Worm (Caenorhabditis elegans) whole organism, mixed stage, embryonic: ENCODE measurements around the gene B0228.6.

Experiments
- M03D4.4 ChIP-seq: sonication (generic microtip); optimal IDR thresholded peaks from 2 replicates; lab custom pipeline; 2017; ENCODE audit warnings: mild to moderate bottlenecking, missing genetic modification characterization, missing compliant biosample characterization
- bed-3 ChIP-seq: fragments of 200-800 bp; sonication (Bioruptor generic); optimal IDR thresholded peaks from 3 replicates; lab custom pipeline; 2018; ENCODE audit warnings: mild to moderate bottlenecking, missing genetic modification characterization, moderate library complexity, missing compliant biosample characterization
- blmp-1 ChIP-seq: fragments of 150-350 bp; optimal IDR thresholded peaks from 2 replicates; lab custom pipeline; 2014; ENCODE audit warnings: missing biosample characterization, missing genetic modification characterization
- ceh-39 ChIP-seq: fragments of 150-350 bp; optimal IDR thresholded peaks from 2 replicates; lab custom pipeline; 2014; ENCODE audit warnings: missing biosample characterization, missing genetic modification characterization
- ceh-43 ChIP-seq: fragments of 200-800 bp; sonication (Bioruptor generic); optimal IDR thresholded peaks from 2 replicates; lab custom pipeline; 2018; ENCODE audit warnings: mild to moderate bottlenecking, missing genetic modification characterization, moderate library complexity, missing compliant biosample characterization
- ceh-83 ChIP-seq: fragments of 200-800 bp; sonication (Bioruptor generic); optimal IDR thresholded peaks from 2 replicates; lab custom pipeline; 2018; ENCODE audit warnings: mild to moderate bottlenecking, missing genetic modification characterization, missing compliant biosample characterization
- ces-1 ChIP-seq: fragments of 150-350 bp; optimal IDR thresholded peaks from 2 replicates; lab custom pipeline; 2014; ENCODE audit warnings: missing biosample characterization, missing genetic modification reagents, missing genetic modification characterization
- cnd-1 ChIP-seq: fragments of 200-800 bp; sonication (Bioruptor generic); optimal IDR thresholded peaks from 2 replicates; lab custom pipeline; 2018; ENCODE audit warnings: mild to moderate bottlenecking, missing genetic modification characterization, missing compliant biosample characterization
- drap-1 ChIP-seq: fragments of 200-800 bp; sonication (Bioruptor generic); optimal IDR thresholded peaks from 3 replicates; lab custom pipeline; 2018; ENCODE audit warnings: mild to moderate bottlenecking, missing genetic modification characterization, missing compliant biosample characterization
- elt-1 ChIP-seq: sonication (generic microtip); optimal IDR thresholded peaks from 2 replicates; lab custom pipeline; 2017; ENCODE audit warnings: missing genetic modification characterization, mild to moderate bottlenecking, missing compliant biosample characterization, antibody characterized with exemption, moderate library complexity, borderline replicate concordance; ENCODE audit not compliant: insufficient read depth
- elt-3 ChIP-seq: fragments of 150-350 bp; optimal IDR thresholded peaks from 2 replicates; lab custom pipeline; 2014; ENCODE audit warnings: missing biosample characterization, missing genetic modification characterization
- flh-1 ChIP-seq: fragments of 200-800 bp; sonication (Bioruptor generic); optimal IDR thresholded peaks from 2 replicates; lab custom pipeline; 2018; ENCODE audit warnings: mild to moderate bottlenecking, missing genetic modification characterization, moderate library complexity, missing compliant biosample characterization
- ham-2 ChIP-seq: fragments of 200-800 bp; sonication (Bioruptor generic); optimal IDR thresholded peaks from 2 replicates; lab custom pipeline; 2018; ENCODE audit warnings: mild to moderate bottlenecking, missing genetic modification characterization, missing compliant biosample characterization
- hlh-1 ChIP-seq: fragments of 150-350 bp; optimal IDR thresholded peaks from 2 replicates; lab custom pipeline; 2014; ENCODE audit warnings: missing biosample characterization, missing genetic modification reagents, missing genetic modification characterization
- lin-13 ChIP-seq: fragments of 150-350 bp; optimal IDR thresholded peaks from 2 replicates; lab custom pipeline; 2014; ENCODE audit warnings: missing biosample characterization, missing genetic modification characterization
- lin-32 ChIP-seq: fragments of 200-800 bp; sonication (Bioruptor generic); optimal IDR thresholded peaks from 2 replicates; lab custom pipeline; 2018; ENCODE audit warnings: mild to moderate bottlenecking, missing genetic modification characterization, missing compliant biosample characterization
- lsy-2 ChIP-seq: fragments of 150-350 bp; optimal IDR thresholded peaks from 2 replicates; lab custom pipeline; 2014; ENCODE audit warnings: missing biosample characterization, missing genetic modification characterization
- mab-5 ChIP-seq: fragments of 150-350 bp; optimal IDR thresholded peaks from 2 replicates; lab custom pipeline; 2014; ENCODE audit warnings: missing biosample characterization, missing genetic modification characterization
- mep-1 ChIP-seq: fragments of 150-350 bp; optimal IDR thresholded peaks from 2 replicates; lab custom pipeline; 2017; ENCODE audit warnings: missing biosample characterization, missing genetic modification reagents, missing genetic modification characterization, inconsistent platforms
- mls-2 ChIP-seq: sonication (generic microtip); optimal IDR thresholded peaks from 2 replicates; lab custom pipeline; 2016; ENCODE audit warnings: mild to moderate bottlenecking, missing genetic modification characterization, moderate library complexity, missing compliant biosample characterization
- nhr-12 ChIP-seq: fragments of 150-350 bp; optimal IDR thresholded peaks from 2 replicates; lab custom pipeline; 2014; ENCODE audit warnings: missing biosample characterization, missing genetic modification characterization
- nhr-2 ChIP-seq: fragments of 150-350 bp; optimal IDR thresholded peaks from 2 replicates; lab custom pipeline; 2014; ENCODE audit warnings: missing biosample characterization, missing genetic modification characterization
- nhr-237 ChIP-seq: fragments of 150-350 bp; optimal IDR thresholded peaks from 2 replicates; lab custom pipeline; 2014; ENCODE audit warnings: missing biosample characterization, missing genetic modification characterization
- nhr-28 ChIP-seq: fragments of 150-350 bp; optimal IDR thresholded peaks from 2 replicates; lab custom pipeline; 2014; ENCODE audit warnings: missing biosample characterization, missing genetic modification characterization
- nhr-76 ChIP-seq: sonication (generic microtip); optimal IDR thresholded peaks from 2 replicates; lab custom pipeline; 2017; ENCODE audit warnings: missing biosample characterization, missing genetic modification characterization
- pha-4 ChIP-seq: fragments of 150-350 bp; optimal IDR thresholded peaks from 2 replicates; lab custom pipeline; 2018; ENCODE audit warnings: missing biosample characterization, missing genetic modification reagents, missing genetic modification characterization
- sem-2 ChIP-seq: fragments of 200-800 bp; sonication (Bioruptor generic); optimal IDR thresholded peaks from 2 replicates; lab custom pipeline; 2018; ENCODE audit warnings: mild to moderate bottlenecking, missing genetic modification characterization, missing compliant biosample characterization
- snpc-4 ChIP-seq: fragments of 150-350 bp; optimal IDR thresholded peaks from 2 replicates; lab custom pipeline; 2014; ENCODE audit warnings: missing biosample characterization, missing genetic modification characterization
- sptf-1 ChIP-seq: sonication (generic microtip); optimal IDR thresholded peaks from 2 replicates; lab custom pipeline; 2017; ENCODE audit warnings: mild to moderate bottlenecking, missing genetic modification characterization, moderate library complexity, missing compliant biosample characterization
- tbx-8 ChIP-seq: fragments of 200-800 bp; sonication (Bioruptor generic); optimal IDR thresholded peaks from 2 replicates; lab custom pipeline; 2018; ENCODE audit warnings: mild to moderate bottlenecking, missing genetic modification characterization, moderate library complexity, missing compliant biosample characterization
- unc-120 ChIP-seq: sonication (generic microtip); optimal IDR thresholded peaks from 2 replicates; lab custom pipeline; 2017; ENCODE audit warnings: missing genetic modification characterization, missing compliant biosample characterization; ENCODE audit not compliant: poor library complexity, severe bottlenecking
- unc-39 ChIP-seq: fragments of 150-350 bp; optimal IDR thresholded peaks from 2 replicates; lab custom pipeline; 2014; ENCODE audit warnings: missing biosample characterization, missing genetic modification characterization
- unc-62 ChIP-seq: fragments of 150-350 bp; optimal IDR thresholded peaks from 2 replicates; lab custom pipeline; 2014; ENCODE audit warnings: missing biosample characterization, missing genetic modification reagents, missing genetic modification characterization
- zip-8 ChIP-seq: fragments of 150-350 bp; optimal IDR thresholded peaks from 2 replicates; lab custom pipeline; 2014; ENCODE audit warnings: missing biosample characterization, missing genetic modification characterization
- ztf-11 ChIP-seq: fragments of 150-350 bp; optimal IDR thresholded peaks from 2 replicates; lab custom pipeline; 2014; ENCODE audit warnings: missing biosample characterization, missing genetic modification characterization

The B0228.6 gene

ce11 chrII:7761440-7761839 is 6.5 kb upstream of the B0228.6 start, which contains the start of gene B0228.8:
TSS of gene B0228.8 (minus strand) at chrII:7761540.
- TF ChIP-seq pha-4 (no peak), unc-39 (no peak), M03D4.4 (tag; lab: Kevin White, UChicago) (no peak), drap-1 (GFP tag; lab: Kevin White, UChicago) (no peak), lsy-2 (no peak), lin-32 (no peak), nhr-76 (tag; lab: Kevin White, UChicago) (no peak), ztf-11 (tag; lab: Kevin White, UChicago) (no peak), lin-13 (tag; lab: Kevin White, UChicago) (no peak), mls-2 (tag; lab: Kevin White, UChicago) (no peak), elt-1 (tag; lab: Kevin White, UChicago) (no peak), ham-2 (GFP tag; lab: Kevin White, UChicago) (no peak), sem-2 (GFP tag; lab: Kevin White, UChicago) (no peak), nhr-237 (tag; lab: Kevin White, UChicago) (no peak), snpc-4 (tag; lab: Kevin White, UChicago) (no peak), unc-120 (tag; lab: Kevin White, UChicago) (no peak), mab-5 (no peak), elt-3 (tag; lab: Kevin White, UChicago) (no peak), flh-1 (GFP tag; lab: Kevin White, UChicago) (no peak), blmp-1 (no peak)

ce11 chrII:7758397-7759135 is 3.6 kb upstream of the B0228.6 start, which contains the start of gene B0228.7:
TSS of gene B0228.7 (minus strand) at chrII:7759023.
- TF ChIP-seq lin-13 (tag; lab: Kevin White, UChicago) (no peak), drap-1 (GFP tag; lab: Kevin White, UChicago) (no peak), cnd-1 (tag; lab: Kevin White, UChicago) (no peak), pha-4 (no peak), snpc-4 (tag; lab: Kevin White, UChicago) (no peak), nhr-28 (tag; lab: Kevin White, UChicago) (no peak), mab-5 (no peak), ceh-39 (tag; lab: Kevin White, UChicago) (no peak), M03D4.4 (tag; lab: Kevin White, UChicago) (no peak)

ce11 chrII:7756810-7757209 is 1.8 kb upstream of the B0228.6 start:
- TF ChIP-seq tbx-8 (GFP tag; lab: Kevin White, UChicago) (no peak), sem-2 (GFP tag; lab: Kevin White, UChicago) (no peak), drap-1 (GFP tag; lab: Kevin White, UChicago) (peak; percentile 48), unc-62 (GFP tag; lab: Kevin White, UChicago) (peak; percentile 1), bed-3 (GFP tag; lab: Kevin White, UChicago) (peak; percentile 8), elt-3 (tag; lab: Kevin White, UChicago) (no peak), nhr-2 (tag; lab: Kevin White, UChicago) (no peak), unc-120 (tag; lab: Kevin White, UChicago) (no peak), flh-1 (GFP tag; lab: Kevin White, UChicago) (peak; percentile 18), nhr-237 (tag; lab: Kevin White, UChicago) (no peak), ceh-43 (GFP tag; lab: Kevin White, UChicago) (no peak), M03D4.4 (tag; lab: Kevin White, UChicago) (peak; percentile 29), ceh-39 (tag; lab: Kevin White, UChicago) (no peak), hlh-1 (tag; lab: Kevin White, UChicago) (peak; percentile 36), mab-5 (no peak), mep-1 (tag; lab: Kevin White, UChicago) (no peak), ztf-11 (tag; lab: Kevin White, UChicago) (no peak), lin-32 (no peak), blmp-1 (no peak), zip-8 (no peak), ces-1 (GFP tag; lab: Kevin White, UChicago) (no peak), lsy-2 (no peak), snpc-4 (tag; lab: Kevin White, UChicago) (no peak), unc-39 (no peak), elt-1 (tag; lab: Kevin White, UChicago) (no peak), ham-2 (GFP tag; lab: Kevin White, UChicago) (no peak), nhr-12 (no peak), sptf-1 (tag; lab: Kevin White, UChicago) (no peak), ceh-83 (GFP tag; lab: Kevin White, UChicago) (peak; percentile 66), pha-4 (no peak), lin-13 (tag; lab: Kevin White, UChicago) (no peak), nhr-76 (tag; lab: Kevin White, UChicago) (no peak), mls-2 (tag; lab: Kevin White, UChicago) (no peak), nhr-28 (tag; lab: Kevin White, UChicago) (no peak), cnd-1 (tag; lab: Kevin White, UChicago) (no peak)
